Worm (Caenorhabditis elegans): ENCODE results near the gene F07B10.7.

F07B10.7 gene

DNA sequence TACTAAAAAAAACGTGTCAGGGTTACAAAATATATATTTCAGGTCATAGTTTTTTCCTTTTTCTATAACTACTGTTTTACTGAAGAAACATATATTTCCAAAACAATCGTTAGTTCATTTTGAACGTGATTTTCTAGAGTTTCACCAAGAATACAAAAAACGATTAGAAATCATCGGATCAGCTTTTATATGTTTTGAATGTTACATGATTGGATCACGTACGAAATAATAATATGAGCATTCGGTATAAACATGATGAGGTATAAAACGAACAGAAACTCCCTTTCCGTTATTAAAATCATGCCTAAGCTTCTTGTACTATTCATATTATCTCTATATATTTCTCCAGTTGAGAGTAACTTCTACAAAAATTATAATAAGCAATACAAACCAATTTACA lies 12.3 kb upstream of the F07B10.7 start, which contains the start of gene clec-223:
Gene clec-223, plus strand, starts transcription at position 301 of the 400 bp plus-strand sequence.
- no peak for TF ChIP-seq unc-62 (GFP tag; optimal IDR thresholded peaks at IDR 0.05)

DNA sequence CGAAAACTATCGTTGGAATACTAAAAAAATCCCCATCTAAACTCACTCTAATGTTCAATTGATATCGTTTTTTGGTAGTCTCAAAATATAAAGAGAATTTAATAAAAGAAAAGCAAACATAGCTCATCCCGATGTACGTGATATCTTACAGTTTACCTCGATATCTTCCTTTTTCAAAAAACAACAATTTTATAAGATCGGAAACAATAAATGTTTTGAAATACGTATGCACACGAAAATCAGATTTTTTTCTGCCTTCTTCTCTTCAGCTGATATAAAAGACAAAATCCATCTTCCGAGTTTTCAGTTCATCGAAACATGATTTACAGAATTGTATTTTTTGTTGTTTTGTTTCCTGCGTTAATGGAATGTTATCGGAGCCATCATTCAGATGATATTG lies 10.5 kb upstream of the F07B10.7 start, which contains the start of gene clec-222:
Gene clec-222, plus strand, starts transcription at position 301 of the 400 bp plus-strand sequence.
- no peak for TF ChIP-seq unc-62 (GFP tag; optimal IDR thresholded peaks at IDR 0.05)

DNA sequence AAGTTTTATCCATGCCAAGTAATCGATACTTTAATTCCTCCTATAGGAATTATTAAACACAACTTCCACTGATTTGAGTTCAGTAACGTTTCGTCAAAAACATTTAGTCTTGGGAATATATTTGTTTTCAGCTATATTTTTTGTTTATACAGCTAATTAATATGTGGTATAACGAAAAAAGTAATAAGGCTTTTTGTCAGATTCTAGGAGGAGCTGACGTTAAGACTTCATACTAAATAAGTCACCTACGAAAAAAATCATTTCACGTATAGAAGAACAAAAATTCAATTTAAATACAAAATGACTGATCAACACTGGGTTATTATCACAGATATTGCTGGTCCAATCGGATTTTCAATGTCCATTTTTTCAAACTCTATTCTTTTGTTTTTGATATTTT lies 8.3 kb upstream of the F07B10.7 start, which contains the start of gene str-115:
Gene str-115, plus strand, starts transcription at position 301 of the 400 bp plus-strand sequence.
- no peak for TF ChIP-seq unc-62 (GFP tag; optimal IDR thresholded peaks at IDR 0.05)

DNA sequence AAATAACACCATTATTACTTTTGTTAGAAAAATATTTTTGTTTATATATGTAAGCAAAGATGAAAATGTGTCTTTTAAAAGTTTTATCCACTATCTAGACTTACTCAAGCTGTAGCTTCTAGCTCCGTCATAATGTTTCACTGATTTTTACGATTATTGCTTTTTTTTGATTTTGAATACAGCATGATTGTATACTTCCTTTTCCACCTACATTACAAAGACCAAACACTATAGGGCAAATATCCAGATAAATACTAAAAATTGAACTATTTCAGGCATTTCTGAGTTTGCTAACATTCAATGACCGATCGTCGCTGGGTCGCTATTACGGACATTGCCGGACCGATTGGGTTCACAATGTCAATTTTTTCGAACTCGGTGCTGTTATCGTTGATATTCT lies 6.2 kb upstream of the F07B10.7 start, which contains the start of gene str-116:
Gene str-116, plus strand, starts transcription at position 301 of the 400 bp plus-strand sequence.
- no peak for TF ChIP-seq unc-62 (GFP tag; optimal IDR thresholded peaks at IDR 0.05)

DNA sequence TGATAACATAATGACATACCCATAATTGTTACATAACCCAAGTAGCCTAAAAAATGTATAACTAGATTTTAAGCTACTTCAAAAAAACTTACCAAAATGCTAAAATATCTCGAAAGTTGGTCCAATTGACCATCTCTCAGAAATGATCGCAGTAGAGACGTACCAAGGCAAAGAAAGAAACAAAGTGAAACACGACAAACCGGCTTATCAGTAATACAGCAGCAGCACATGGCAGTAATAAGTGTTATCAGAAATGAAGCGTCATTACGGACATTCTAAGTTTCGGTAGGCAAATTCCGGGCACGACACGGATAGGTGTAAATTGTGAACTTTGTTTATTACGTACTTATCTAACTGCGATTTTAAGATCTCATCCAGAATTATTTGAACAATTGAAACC lies 5.0 kb upstream of the F07B10.7 start, which contains the start of gene cln-3.1:
Gene cln-3.1, minus strand, starts transcription at position 171 of the 400 bp plus-strand sequence.
- no peak for TF ChIP-seq unc-62 (GFP tag; optimal IDR thresholded peaks at IDR 0.05)

DNA sequence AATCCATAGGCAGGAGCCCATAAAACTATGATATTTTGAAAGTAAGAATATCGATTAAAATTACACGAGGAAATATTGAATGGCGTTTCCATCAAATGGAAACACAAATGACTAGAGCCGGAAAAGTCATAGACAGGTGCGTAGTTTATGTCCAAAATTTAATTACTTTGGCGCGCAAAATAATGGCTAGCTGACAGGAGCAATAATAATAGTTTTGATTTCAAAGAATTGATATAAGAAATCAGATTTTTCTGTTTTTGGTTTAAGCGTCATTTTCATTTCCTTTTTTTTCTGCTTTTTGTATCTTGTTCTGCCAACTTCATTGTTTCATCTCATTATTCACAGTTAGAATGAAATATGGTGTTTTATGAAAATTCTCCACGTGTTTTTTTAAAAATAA lies 2.5 kb upstream of the F07B10.7 start, which contains the start of gene F07B10.4:
Gene F07B10.4, minus strand, starts transcription at position 101 of the 400 bp plus-strand sequence.
- no peak for TF ChIP-seq unc-62 (GFP tag; optimal IDR thresholded peaks at IDR 0.05)

DNA sequence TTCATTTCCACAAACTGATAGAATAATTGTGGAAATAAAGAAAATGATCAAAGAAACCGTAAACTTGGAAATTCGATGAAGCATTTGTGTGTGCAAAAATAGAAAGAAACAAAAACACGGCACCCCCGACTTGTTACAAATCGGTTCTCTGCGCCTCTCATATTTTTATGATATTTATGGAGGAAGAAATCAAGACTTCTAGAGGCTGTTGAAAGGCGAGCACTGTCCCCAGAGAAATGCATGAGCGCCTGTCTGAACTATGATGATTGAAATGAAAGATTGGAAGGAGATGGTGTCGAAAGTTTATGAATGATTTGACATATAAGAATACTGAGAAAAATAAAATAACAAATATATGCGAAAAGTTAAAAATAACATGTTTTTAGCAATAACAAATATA lies 1.6 kb downstream of the F07B10.7 start, which contains the start of gene lgc-36:
Gene lgc-36, minus strand, starts transcription at position 101 of the 400 bp plus-strand sequence.
- TF ChIP-seq unc-62 (GFP tag; optimal IDR thresholded peaks at IDR 0.05), result no peak

DNA sequence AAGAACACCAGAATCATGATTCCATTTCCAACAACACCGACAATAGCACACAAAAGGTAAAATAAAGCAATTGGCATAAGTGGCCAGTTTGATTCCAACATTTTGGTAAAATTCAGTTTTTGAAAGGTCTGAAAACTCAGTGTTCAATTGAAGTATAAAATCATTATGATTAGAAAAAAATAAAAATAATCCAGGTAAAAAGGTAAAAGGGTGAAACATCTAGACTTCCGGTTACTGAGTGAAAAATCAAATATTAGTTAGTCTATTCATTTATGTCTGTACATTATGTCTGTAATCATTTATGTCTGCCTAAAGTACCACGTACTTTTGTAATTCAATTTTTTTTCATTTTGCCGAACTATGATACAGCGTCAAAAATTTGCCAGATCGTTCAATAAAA lies 5.5 kb downstream of the F07B10.7 start, which contains the start of gene srsx-31:
Gene srsx-31, minus strand, starts transcription at position 101 of the 400 bp plus-strand sequence.
- TF ChIP-seq unc-62 (GFP tag; optimal IDR thresholded peaks at IDR 0.05), result no peak

DNA sequence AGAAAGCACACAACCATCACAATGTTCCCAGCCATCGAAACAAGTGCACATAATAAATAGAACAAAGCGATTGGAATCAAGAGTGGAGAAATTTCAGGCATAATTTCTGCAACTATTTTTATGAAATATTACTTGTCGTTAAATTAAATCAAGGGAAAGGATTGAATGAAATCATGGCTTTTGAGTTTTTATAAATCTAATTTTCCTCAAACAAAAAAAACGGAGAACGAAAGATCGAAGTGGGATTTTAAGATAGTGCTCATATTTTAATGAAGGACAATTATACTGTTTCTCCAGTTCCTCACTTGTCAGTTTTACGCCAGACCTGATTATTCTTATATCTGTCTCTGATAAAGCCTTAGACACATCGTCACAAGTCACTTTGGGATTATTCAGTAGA lies 8.1 kb downstream of the F07B10.7 start, which contains the start of gene srsx-33:
Gene srsx-33, minus strand, starts transcription at position 101 of the 400 bp plus-strand sequence.
- no peak for TF ChIP-seq unc-62 (GFP tag; optimal IDR thresholded peaks at IDR 0.05)

DNA sequence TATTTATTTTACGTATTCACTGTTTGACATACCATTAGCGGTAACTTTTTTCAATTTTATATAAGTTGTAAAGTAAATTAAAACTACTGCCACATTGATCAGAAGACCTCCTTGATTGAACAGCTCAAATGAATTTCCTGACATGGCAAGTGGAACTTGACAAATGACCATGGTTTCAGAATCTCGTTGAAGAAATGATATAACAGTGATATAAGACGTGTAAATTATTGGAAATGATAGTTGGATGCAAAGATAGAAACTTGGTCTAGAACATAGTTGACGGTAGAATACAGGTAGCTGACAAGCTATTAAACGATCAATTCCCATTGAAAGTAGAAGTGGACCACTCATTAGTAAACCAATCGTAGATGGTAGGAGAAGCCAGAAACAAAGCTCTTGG lies 8.7 kb downstream of the F07B10.7 start:
- TF ChIP-seq unc-62 (GFP tag; optimal IDR thresholded peaks at IDR 0.05), result no peak

DNA sequence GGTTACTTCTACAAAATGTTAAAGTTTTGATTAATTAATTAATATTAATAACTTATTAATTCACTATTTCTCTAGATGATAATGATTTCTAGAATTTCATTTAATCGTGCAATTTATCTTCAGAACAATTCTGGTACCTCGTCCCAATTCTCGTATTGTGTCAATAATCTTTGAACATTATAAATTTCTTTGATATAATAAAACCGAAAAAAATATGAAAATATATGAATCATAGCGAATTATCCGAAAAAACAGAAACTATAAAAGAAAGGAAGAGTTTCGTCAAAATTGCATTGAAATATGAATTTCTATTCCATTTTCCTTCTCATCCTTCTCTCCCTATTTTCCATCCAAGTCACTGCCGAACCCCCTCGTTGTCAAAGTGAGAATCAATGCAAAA lies 9.8 kb downstream of the F07B10.7 start, which contains the start of gene T19B10.12:
Gene T19B10.12, plus strand, starts transcription at position 301 of the 400 bp plus-strand sequence.
- TF ChIP-seq unc-62 (GFP tag; optimal IDR thresholded peaks at IDR 0.05), result no peak

DNA sequence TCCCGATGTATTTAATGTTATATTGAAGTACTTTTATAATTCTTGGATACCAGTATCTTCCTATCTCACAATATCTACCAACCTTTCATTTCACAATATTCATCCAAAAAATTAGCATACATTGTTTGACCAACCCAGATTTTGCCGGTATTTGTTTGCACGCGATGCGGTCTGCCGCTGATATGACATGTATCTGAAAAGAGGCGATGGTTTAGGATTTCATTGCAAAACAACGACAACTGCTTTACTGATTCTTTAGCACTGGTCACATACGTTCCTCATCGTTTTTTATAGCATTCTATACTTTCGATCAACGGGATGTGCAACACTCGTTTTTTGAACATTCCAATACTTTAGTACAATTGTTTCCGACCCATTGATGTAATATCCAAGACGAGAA lies 12.7 kb downstream of the F07B10.7 start, which contains the start of gene mam-4:
Gene mam-4, plus strand, starts transcription at position 301 of the 400 bp plus-strand sequence.
- TF ChIP-seq unc-62 (GFP tag; optimal IDR thresholded peaks at IDR 0.05), result no peak

DNA sequence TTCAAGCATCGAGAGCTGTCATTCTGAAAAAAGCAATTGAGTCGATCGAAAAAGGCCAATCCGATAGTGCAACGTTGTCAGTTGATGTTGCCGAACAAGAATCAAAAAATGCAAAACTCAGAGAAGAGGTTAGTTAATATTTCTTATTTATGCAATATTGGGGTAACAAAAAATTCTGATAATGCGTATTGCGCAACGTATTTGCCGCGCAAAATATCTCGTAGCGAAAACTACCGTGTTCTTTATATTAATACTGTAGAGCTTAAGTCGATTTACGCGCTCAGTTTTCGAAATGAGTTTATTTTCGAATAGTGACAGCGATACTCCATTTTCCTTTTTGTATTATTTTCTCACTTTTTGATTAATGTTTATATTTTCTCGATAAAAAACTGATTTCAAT lies 15.5 kb downstream of the F07B10.7 start:
- TF ChIP-seq unc-62 (GFP tag; optimal IDR thresholded peaks at IDR 0.05), result no peak

DNA sequence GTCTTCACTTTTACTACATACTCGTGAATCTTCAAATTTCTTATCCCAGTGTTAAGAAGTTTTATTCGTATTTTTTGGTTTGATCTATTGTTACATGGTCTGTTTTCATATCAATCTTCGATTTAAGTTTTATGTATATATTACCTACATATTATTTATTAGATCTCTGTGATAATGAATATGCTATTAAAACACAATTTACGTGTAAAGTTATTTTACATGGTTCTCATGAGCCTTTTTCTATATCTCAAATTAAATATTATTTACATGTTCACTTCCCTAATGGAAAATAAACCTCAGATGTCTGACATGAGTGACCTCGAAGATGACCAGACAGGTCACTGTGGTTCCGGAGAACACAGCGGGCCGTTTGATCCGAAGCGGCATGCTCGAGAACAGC lies 16.0 kb downstream of the F07B10.7 start, which contains the start of gene mxl-1:
Gene mxl-1, plus strand, starts transcription at position 301 of the 400 bp plus-strand sequence.
- no peak for TF ChIP-seq unc-62 (GFP tag; optimal IDR thresholded peaks at IDR 0.05)

DNA sequence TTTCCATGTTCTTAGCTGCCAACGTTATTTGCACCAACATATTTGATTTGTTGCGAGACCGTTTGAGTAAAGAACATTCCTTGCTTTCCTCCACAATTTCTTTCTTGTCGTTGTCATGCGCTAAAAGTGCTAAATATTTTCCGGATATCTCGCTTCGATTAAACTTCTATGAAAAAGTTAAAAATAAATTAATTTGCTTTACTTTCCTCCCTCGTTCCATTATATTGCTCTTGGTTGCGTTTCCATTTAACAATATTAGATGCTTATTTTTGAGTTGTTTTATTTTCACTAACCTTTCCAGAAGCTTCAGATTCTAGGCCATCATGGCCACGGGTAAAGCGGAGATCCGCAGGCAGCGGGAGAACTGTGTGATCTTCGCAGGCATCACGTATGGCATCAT lies 18.9 kb downstream of the F07B10.7 start, which contains the start of gene pgap-1:
Gene pgap-1, plus strand, starts transcription at position 301 of the 400 bp plus-strand sequence.
- TF ChIP-seq unc-62 (GFP tag; optimal IDR thresholded peaks at IDR 0.05), result no peak

DNA sequence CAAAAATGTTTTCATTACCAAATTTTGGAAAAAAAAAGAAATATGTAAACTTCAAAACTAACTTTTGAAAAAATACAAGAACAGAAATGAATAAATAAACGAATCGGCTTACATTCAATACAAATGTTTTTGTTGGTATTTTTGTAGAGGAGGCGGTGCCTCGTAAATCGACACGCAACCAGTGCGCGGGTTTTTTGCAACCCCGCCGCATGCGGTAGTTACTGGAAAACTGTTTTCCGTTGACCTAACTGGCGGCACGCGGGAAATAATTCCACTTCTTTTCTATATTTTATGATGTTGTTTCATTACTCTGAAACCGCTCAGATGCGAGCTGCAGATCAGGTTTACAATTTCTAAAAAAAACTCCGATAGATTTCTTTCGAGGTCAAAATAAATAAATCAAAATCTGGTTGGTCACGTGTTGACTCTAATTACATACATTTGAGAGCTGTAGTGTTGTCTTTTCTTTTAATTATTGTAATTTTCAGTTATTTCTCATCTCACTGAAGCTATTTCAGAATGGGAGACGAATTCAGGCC lies 21.3 kb downstream of the F07B10.7 start, which contains the start of the genes dvc-1 and ima-1:
Gene dvc-1, minus strand, starts transcription at position 145 of the 539 bp plus-strand sequence.
Gene ima-1, plus strand, starts transcription at position 489 of the 539 bp plus-strand sequence.
- TF ChIP-seq unc-62 (GFP tag; optimal IDR thresholded peaks at IDR 0.05), result no peak

DNA sequence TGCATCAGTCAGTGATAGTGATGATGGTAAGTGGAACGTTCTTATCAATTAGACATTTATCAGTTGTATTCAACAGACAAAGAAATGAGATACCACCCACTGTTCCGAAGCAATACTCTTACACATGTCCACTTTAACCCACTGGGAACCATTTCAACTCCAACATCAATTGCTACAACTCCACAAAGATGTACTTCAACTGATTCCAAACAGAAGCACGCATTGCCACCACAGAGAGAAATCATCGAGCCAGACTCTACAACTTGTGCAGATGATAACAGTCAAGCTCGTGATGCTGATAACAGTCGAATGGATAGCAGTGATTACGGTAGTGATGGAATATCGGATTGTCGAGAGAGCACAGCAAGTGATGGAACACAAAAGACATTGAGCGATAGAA lies 24.6 kb downstream of the F07B10.7 start:
- TF ChIP-seq unc-62 (GFP tag; optimal IDR thresholded peaks at IDR 0.05), result no peak

Data from whole organism, dauer.